Worm (Caenorhabditis elegans) whole organism, L4 larva: ENCODE measurements around the gene C05G5.5.

Experiments used
- D1046.2 ChIP-seq: fragments of 200-800 bp; sonication (Bioruptor generic); IDR thresholded peaks from 2 replicates; pipeline ENCODE4 v1.3.6; 2022; ENCODE audit warnings: missing genetic modification characterization, missing compliant biosample characterization
- F26F4.8 ChIP-seq: fragments of 200-800 bp; sonication (Bioruptor generic); conservative IDR thresholded peaks from 2 replicates; pipeline ENCODE4 v1.3.6; 2022; ENCODE audit warnings: missing genetic modification characterization, missing compliant biosample characterization
- T26A8.4 ChIP-seq: fragments of 200-800 bp; sonication (Bioruptor generic); IDR thresholded peaks from 2 replicates; pipeline ENCODE4 v1.3.6; 2022; ENCODE audit warnings: missing genetic modification characterization, missing compliant biosample characterization
- Y105C5A.15 ChIP-seq: fragments of 200-800 bp; sonication (Bioruptor generic); IDR thresholded peaks from 2 replicates; pipeline ENCODE4 v1.3.6; 2022; ENCODE audit warnings: missing genetic modification characterization, missing compliant biosample characterization
- Y5F2A.4 ChIP-seq: fragments of 200-800 bp; sonication (Bioruptor generic); optimal IDR thresholded peaks from 2 replicates; lab custom pipeline; 2018; ENCODE audit warnings: mild to moderate bottlenecking, missing genetic modification characterization, missing compliant biosample characterization
- ZK546.5 ChIP-seq, 2 experiments: sonication (generic microtip); optimal IDR thresholded peaks; 2 replicates each; lab custom pipeline; 2017; ENCODE audit warnings: missing biosample characterization in 2 of 2, missing genetic modification characterization in 2 of 2
- aha-1 ChIP-seq: fragments of 150-350 bp; peaks from one replicate; lab custom pipeline; 2014; ENCODE audit warnings: missing biosample characterization, missing genetic modification characterization
- aly-2 ChIP-seq: sonication (generic microtip); optimal IDR thresholded peaks from 2 replicates; lab custom pipeline; 2018; ENCODE audit warnings: missing biosample characterization, missing genetic modification characterization
- attf-4 ChIP-seq: sonication (generic microtip); optimal IDR thresholded peaks from 3 replicates; lab custom pipeline; 2017; ENCODE audit warnings: missing biosample characterization, missing genetic modification characterization
- ceh-20 ChIP-seq: fragments of 200-800 bp; sonication (Bioruptor generic); IDR thresholded peaks from 2 replicates; pipeline ENCODE4 v1.3.6; 2022; ENCODE audit warnings: missing genetic modification reagents, missing genetic modification characterization, missing compliant biosample characterization
- ceh-32 ChIP-seq: sonication (generic microtip); optimal IDR thresholded peaks from 2 replicates; lab custom pipeline; 2016; ENCODE audit warnings: mild to moderate bottlenecking, missing genetic modification characterization, missing compliant biosample characterization; ENCODE audit not compliant: poor library complexity
- ceh-82 ChIP-seq: sonication (generic microtip); optimal IDR thresholded peaks from 2 replicates; lab custom pipeline; 2017; ENCODE audit warnings: missing biosample characterization, missing genetic modification characterization
- daf-12 ChIP-seq: fragments of 150-350 bp; optimal IDR thresholded peaks from 2 replicates; lab custom pipeline; 2014; ENCODE audit warnings: missing biosample characterization, missing genetic modification reagents, missing genetic modification characterization
- daf-8 ChIP-seq: fragments of 200-800 bp; sonication (Bioruptor generic); IDR thresholded peaks from 2 replicates; pipeline ENCODE4 v1.3.6; 2022; ENCODE audit warnings: missing genetic modification characterization, missing compliant biosample characterization
- dmd-6 ChIP-seq: fragments of 200-800 bp; sonication (Bioruptor generic); IDR thresholded peaks from 2 replicates; pipeline ENCODE4 v1.3.6; 2022; ENCODE audit warnings: missing genetic modification reagents, missing genetic modification characterization, missing compliant biosample characterization
- dmd-8 ChIP-seq: fragments of 200-800 bp; sonication (Bioruptor generic); IDR thresholded peaks from 2 replicates; pipeline ENCODE4 v1.3.6; 2022; ENCODE audit warnings: missing genetic modification characterization, missing compliant biosample characterization
- dve-1 ChIP-seq: sonication (generic microtip); optimal IDR thresholded peaks from 2 replicates; lab custom pipeline; 2017; ENCODE audit warnings: antibody characterized with exemption, mild to moderate bottlenecking, missing genetic modification characterization, missing compliant biosample characterization; ENCODE audit not compliant: insufficient read depth
- egl-27 ChIP-seq: sonication (generic microtip); optimal IDR thresholded peaks from 3 replicates; lab custom pipeline; 2017; ENCODE audit warnings: missing biosample characterization, missing genetic modification reagents, missing genetic modification characterization
- gei-8 ChIP-seq: fragments of 200-800 bp; sonication (Bioruptor generic); optimal IDR thresholded peaks from 2 replicates; lab custom pipeline; 2018; ENCODE audit warnings: mild to moderate bottlenecking, missing genetic modification characterization, missing compliant biosample characterization
- hif-1 ChIP-seq, 2 experiments: sonication (generic microtip); optimal IDR thresholded peaks; 2 replicates each; lab custom pipeline; 2016 to 2017; ENCODE audit warnings: missing compliant biosample characterization in 2 of 2, missing genetic modification characterization in 2 of 2, missing genetic modification reagents in 2 of 2, missing genotype in 2 of 2, mild to moderate bottlenecking in 1 of 2
- hlh-30 ChIP-seq: sonication (generic microtip); optimal IDR thresholded peaks from 2 replicates; lab custom pipeline; 2017; ENCODE audit warnings: antibody characterized with exemption, mild to moderate bottlenecking, missing genetic modification characterization, missing compliant biosample characterization; ENCODE audit not compliant: insufficient read depth
- hmg-1.1 ChIP-seq: fragments of 200-800 bp; sonication (Bioruptor generic); IDR thresholded peaks from 2 replicates; pipeline ENCODE4 v1.3.6; 2022; ENCODE audit warnings: missing genetic modification reagents, missing genetic modification characterization, missing compliant biosample characterization
- jun-1 ChIP-seq: fragments of 150-350 bp; optimal IDR thresholded peaks from 2 replicates; lab custom pipeline; 2014; ENCODE audit warnings: missing biosample characterization, missing genetic modification reagents, missing genetic modification characterization
- lim-7 ChIP-seq: fragments of 200-800 bp; sonication (Bioruptor generic); IDR thresholded peaks from 2 replicates; pipeline ENCODE4 v1.3.6; 2022; ENCODE audit warnings: missing genetic modification characterization, missing compliant biosample characterization
- lin-13 ChIP-seq: fragments of 150-350 bp; optimal IDR thresholded peaks from 2 replicates; lab custom pipeline; 2014; ENCODE audit warnings: missing biosample characterization, missing genetic modification reagents, missing genetic modification characterization
- lin-15B ChIP-seq: fragments of 150-350 bp; sonication (generic microtip); optimal IDR thresholded peaks from 3 replicates; lab custom pipeline; 2014; ENCODE audit warnings: missing biosample characterization, missing genetic modification characterization
- lsy-2 ChIP-seq, 2 experiments: fragments of 150-350 bp in 1 of 2; sonication (generic microtip) in 1 of 2; optimal IDR thresholded peaks; 2 replicates each; lab custom pipeline; 2014 to 2017; ENCODE audit warnings: missing biosample characterization in 2 of 2, missing genetic modification characterization in 2 of 2
- mdl-1 ChIP-seq, 2 experiments: fragments of 150-350 bp in 1 of 2; sonication (generic microtip) in 1 of 2; optimal IDR thresholded peaks; 2 replicates each; lab custom pipeline; 2014 to 2017; ENCODE audit warnings: missing biosample characterization in 2 of 2, missing genetic modification characterization in 2 of 2
- mep-1 ChIP-seq: fragments of 150-350 bp; sonication (generic microtip); optimal IDR thresholded peaks from 3 replicates; lab custom pipeline; 2014; ENCODE audit warnings: missing biosample characterization, missing genetic modification characterization
- nhr-10 ChIP-seq: fragments of 150-350 bp; optimal IDR thresholded peaks from 2 replicates; lab custom pipeline; 2014; ENCODE audit warnings: missing biosample characterization, missing genetic modification characterization
- nhr-11 ChIP-seq: fragments of 150-350 bp; optimal IDR thresholded peaks from 2 replicates; lab custom pipeline; 2014; ENCODE audit warnings: missing biosample characterization, missing genetic modification characterization
- nhr-28 ChIP-seq: fragments of 150-350 bp; optimal IDR thresholded peaks from 2 replicates; lab custom pipeline; 2014; ENCODE audit warnings: missing biosample characterization, missing genetic modification characterization
- nhr-41 ChIP-seq: fragments of 200-800 bp; sonication (Bioruptor generic); IDR thresholded peaks from 2 replicates; pipeline ENCODE4 v1.3.6; 2022; ENCODE audit warnings: missing genetic modification reagents, missing genetic modification characterization, missing compliant biosample characterization
- nhr-48 ChIP-seq: sonication (generic microtip); optimal IDR thresholded peaks from 2 replicates; lab custom pipeline; 2016; ENCODE audit warnings: mild to moderate bottlenecking, missing genetic modification characterization, missing compliant biosample characterization
- nhr-6 ChIP-seq: fragments of 150-350 bp; optimal IDR thresholded peaks from 2 replicates; lab custom pipeline; 2014; ENCODE audit warnings: missing biosample characterization, missing genetic modification characterization
- pha-4 ChIP-seq, 2 experiments: fragments of 150-350 bp in 1 of 2; fragments of 200-800 bp in 1 of 2; sonication (Bioruptor generic) in 1 of 2; IDR thresholded peaks in 1 of 2; optimal IDR thresholded peaks in 1 of 2; 2 replicates each; pipeline versions ENCODE4 v1.3.6 to Lab custom; 2014 to 2022; ENCODE audit warnings: missing genetic modification characterization in 2 of 2, missing genetic modification reagents in 2 of 2, missing biosample characterization in 1 of 2, missing compliant biosample characterization in 1 of 2
- php-3 ChIP-seq: fragments of 200-800 bp; sonication (Bioruptor generic); IDR thresholded peaks from 2 replicates; pipeline ENCODE4 v1.3.6; 2022; ENCODE audit warnings: missing genetic modification reagents, missing genetic modification characterization, missing compliant biosample characterization
- pqm-1 ChIP-seq: sonication (generic microtip); optimal IDR thresholded peaks from 2 replicates; lab custom pipeline; 2017; ENCODE audit warnings: missing biosample characterization, missing genetic modification characterization
- saeg-2 ChIP-seq: fragments of 200-800 bp; sonication (Bioruptor generic); IDR thresholded peaks from 2 replicates; pipeline ENCODE4 v1.3.6; 2022; ENCODE audit warnings: missing genetic modification reagents, missing genetic modification characterization, missing compliant biosample characterization
- set-16 ChIP-seq: fragments of 200-800 bp; sonication (Bioruptor generic); IDR thresholded peaks from 2 replicates; pipeline ENCODE4 v1.3.6; 2022; ENCODE audit warnings: missing genetic modification reagents, missing genetic modification characterization, missing compliant biosample characterization
- snpc-1.2 ChIP-seq: fragments of 200-800 bp; sonication (Bioruptor generic); IDR thresholded peaks from 2 replicates; pipeline ENCODE4 v1.3.6; 2022; ENCODE audit warnings: missing genetic modification reagents, missing genetic modification characterization, missing compliant biosample characterization
- spr-1 ChIP-seq: sonication (generic microtip); optimal IDR thresholded peaks from 2 replicates; lab custom pipeline; 2016; ENCODE audit warnings: mild to moderate bottlenecking, missing genetic modification characterization, missing compliant biosample characterization
- unc-130 ChIP-seq: sonication (generic microtip); optimal IDR thresholded peaks from 2 replicates; lab custom pipeline; 2016; ENCODE audit warnings: missing genetic modification reagents, missing genetic modification characterization, missing compliant biosample characterization
- unc-39 ChIP-seq: sonication (generic microtip); optimal IDR thresholded peaks from 2 replicates; lab custom pipeline; 2017; ENCODE audit warnings: missing biosample characterization, missing genetic modification characterization
- unc-62 ChIP-seq, 3 experiments: fragments of 150-350 bp in 1 of 3; sonication (generic microtip); optimal IDR thresholded peaks in 2 of 3; peaks in 1 of 3; 1 replicate in 1 of 3; 2 replicates in 2 of 3; lab custom pipeline; 2014 to 2017; ENCODE audit warnings: missing biosample characterization in 3 of 3, missing genetic modification characterization in 3 of 3, missing genetic modification reagents in 3 of 3, missing genotype in 1 of 3
- vab-7 ChIP-seq: fragments of 200-800 bp; sonication (Bioruptor generic); IDR thresholded peaks from 2 replicates; pipeline ENCODE4 v1.3.6; 2022; ENCODE audit warnings: missing genetic modification reagents, missing genetic modification characterization, missing compliant biosample characterization
- zfp-3 ChIP-seq: fragments of 200-800 bp; sonication (Bioruptor generic); conservative IDR thresholded peaks from 2 replicates; pipeline ENCODE4 v1.3.6; 2022; ENCODE audit warnings: missing genetic modification reagents, missing genetic modification characterization, missing compliant biosample characterization
- zip-11 ChIP-seq: fragments of 200-800 bp; sonication (Bioruptor generic); IDR thresholded peaks from 2 replicates; pipeline ENCODE4 v1.3.6; 2022; ENCODE audit warnings: missing genetic modification characterization, missing compliant biosample characterization

C05G5.5 gene

DNA sequence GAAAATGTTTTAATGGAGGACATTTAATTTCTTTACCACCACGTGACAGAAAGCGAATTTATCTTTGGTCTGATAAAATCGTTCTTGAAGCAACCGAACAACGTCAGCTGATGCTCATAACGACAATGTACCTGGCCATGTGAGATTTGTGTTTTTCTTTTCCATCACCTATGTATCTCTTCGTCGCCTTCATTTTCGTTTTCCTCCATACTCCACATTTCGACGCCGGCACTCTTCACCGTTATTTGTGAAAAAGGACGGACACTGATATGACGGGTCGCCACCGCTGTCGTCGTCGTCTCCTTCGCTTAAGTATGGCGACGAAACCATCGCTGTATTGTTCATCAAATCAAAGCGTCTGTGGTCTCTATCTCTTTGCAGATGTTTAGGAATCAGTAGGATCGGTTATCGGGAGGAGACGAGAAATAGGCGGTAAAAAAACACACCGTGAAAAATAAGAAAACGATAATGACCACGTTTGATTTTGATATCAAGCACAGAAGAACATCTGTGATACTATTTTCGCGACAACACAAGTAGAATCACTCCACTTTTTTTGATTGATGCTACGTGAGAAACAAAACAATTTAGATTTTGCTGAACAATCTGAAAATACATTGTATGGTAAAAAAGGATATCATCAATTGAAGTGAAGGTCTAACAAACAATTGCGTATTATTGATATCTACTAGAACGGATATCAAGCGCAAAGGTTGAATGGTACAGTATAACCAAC, 26.1 kb upstream of the C05G5.5 start (continued):
- no peak for TF ChIP-seq ceh-32
- no peak for TF ChIP-seq lin-13 (GFP tag; lab: Kevin White, UChicago)
- no peak for TF ChIP-seq daf-8 (GFP tag; lab: Robert Waterston, UW)
- no peak for TF ChIP-seq snpc-1.2 (GFP tag; lab: Robert Waterston, UW)
- no peak for TF ChIP-seq Y5F2A.4 (GFP tag; lab: Kevin White, UChicago)
- TF ChIP-seq nhr-41 (GFP tag; lab: Robert Waterston, UW): no peak
- no peak for TF ChIP-seq saeg-2 (GFP tag; lab: Robert Waterston, UW)
- peak; percentile 61 for TF ChIP-seq nhr-28 (tag; lab: Kevin White, UChicago)
- TF ChIP-seq dve-1: peak; percentile 18
- TF ChIP-seq hmg-1.1: no peak
- TF ChIP-seq unc-39 (tag; lab: Kevin White, UChicago): no peak
- TF ChIP-seq dmd-8: no peak
- peak; percentile 77 for TF ChIP-seq hlh-30 (tag; lab: Kevin White, UChicago)
- TF ChIP-seq gei-8 (GFP tag; lab: Kevin White, UChicago): no peak
- TF ChIP-seq zfp-3 (GFP tag; lab: Robert Waterston, UW): no peak
- TF ChIP-seq lin-15B: no peak
- TF ChIP-seq hif-1 (tag; optimal IDR thresholded peaks at IDR 0.05; lab: Kevin White, UChicago): peak; percentile 34 to 74
- no peak for TF ChIP-seq D1046.2 (GFP tag; lab: Robert Waterston, UW)
- TF ChIP-seq egl-27 (tag; lab: Kevin White, UChicago): no peak
- TF ChIP-seq spr-1 (tag; lab: Kevin White, UChicago): no peak
- TF ChIP-seq nhr-10 (tag; lab: Kevin White, UChicago): peak; percentile 34
- peak in 1 of 2 experiments; percentile 61 for TF ChIP-seq mdl-1 (tag; optimal IDR thresholded peaks at IDR 0.05; lab: Kevin White, UChicago)
- TF ChIP-seq lsy-2 (tag; optimal IDR thresholded peaks at IDR 0.05; lab: Kevin White, UChicago): no peak
- no peak for TF ChIP-seq ZK546.5 (tag; optimal IDR thresholded peaks at IDR 0.05; lab: Kevin White, UChicago)
- TF ChIP-seq nhr-11 (tag; lab: Kevin White, UChicago): no peak
- no peak for TF ChIP-seq set-16 (GFP tag; lab: Robert Waterston, UW)
- TF ChIP-seq unc-130 (GFP tag; lab: Kevin White, UChicago): no peak
- TF ChIP-seq attf-4 (tag; lab: Kevin White, UChicago): no peak
- TF ChIP-seq mep-1 (tag; lab: Kevin White, UChicago): no peak
- TF ChIP-seq jun-1: no peak
- TF ChIP-seq daf-12: no peak
- TF ChIP-seq, all 104 proteins: peak for 15

DNA sequence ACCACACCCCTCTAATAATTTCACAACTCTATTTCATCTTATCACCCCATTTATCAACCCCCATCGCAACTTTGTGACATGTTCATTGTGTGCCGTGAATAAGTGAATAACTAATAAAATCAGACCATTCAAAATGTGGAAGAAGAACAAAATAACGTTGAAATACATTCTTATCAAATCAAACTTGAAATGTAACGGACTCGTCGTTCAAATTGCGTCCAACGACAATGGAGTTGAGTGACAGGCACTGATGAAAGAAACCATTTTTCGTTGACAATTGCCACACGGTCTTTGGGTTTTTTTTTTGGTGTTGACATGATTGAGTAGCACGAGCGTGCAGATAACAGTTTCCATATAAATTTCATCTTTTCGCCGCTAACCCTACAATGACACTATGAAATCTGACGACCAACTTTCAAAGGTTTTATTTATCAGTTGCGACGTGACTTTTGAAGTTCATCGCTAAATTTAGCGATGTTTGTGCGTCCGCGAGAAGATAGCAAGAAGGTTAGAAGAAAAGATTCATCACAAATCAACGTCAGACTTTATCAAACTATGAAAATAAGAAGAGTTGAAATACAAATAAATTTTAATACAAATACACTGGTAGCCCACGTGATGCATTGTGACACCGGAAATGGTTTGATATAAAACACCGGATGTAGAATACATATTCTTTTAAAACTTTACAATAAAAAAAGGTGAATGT, 22.7 kb upstream of the C05G5.5 start:
- TF ChIP-seq zip-11 (GFP tag; lab: Robert Waterston, UW) (no peak), aha-1 (peak; percentile 98), nhr-6 (no peak), vab-7 (GFP tag; lab: Robert Waterston, UW) (no peak), lin-13 (GFP tag; lab: Kevin White, UChicago) (no peak), ceh-82 (tag; lab: Kevin White, UChicago) (no peak), ceh-20 (peak; percentile 56; the same call in 1 of the 2 replicates), pha-4 (GFP tag; IDR thresholded peaks at IDR 0.05; lab: Robert Waterston, UW) (0 out of 2 replicates have a peak, but pooled peaks have one; percentile 39), pha-4 (tag; optimal IDR thresholded peaks at IDR 0.05; lab: Kevin White, UChicago) (no peak), T26A8.4 (GFP tag; lab: Robert Waterston, UW) (0 out of 2 replicates have a peak, but pooled peaks have one; percentile 11), attf-4 (tag; lab: Kevin White, UChicago) (no peak), php-3 (GFP tag; lab: Robert Waterston, UW) (peak; percentile 86), nhr-48 (tag; lab: Kevin White, UChicago) (peak; percentile 92), unc-62 (GFP tag; optimal IDR thresholded peaks at IDR 0.05 in 1 of 2; lab: Kevin White, UChicago) (peak in 1 of 2 experiments; percentile 67), unc-62 (tag; optimal IDR thresholded peaks at IDR 0.05; lab: Kevin White, UChicago) (no peak), pqm-1 (tag; lab: Kevin White, UChicago) (peak; percentile 81), Y105C5A.15 (GFP tag; lab: Robert Waterston, UW) (no peak), aly-2 (tag; lab: Kevin White, UChicago) (no peak), lim-7 (no peak), hlh-30 (tag; lab: Kevin White, UChicago) (peak; percentile 29), F26F4.8 (GFP tag; lab: Robert Waterston, UW) (no peak), dmd-6 (GFP tag; lab: Robert Waterston, UW) (peak; percentile 95), gei-8 (GFP tag; lab: Kevin White, UChicago) (peak; percentile 39)
